Fruit fly (Drosophila melanogaster): ENCODE results near the gene Ror.

The Ror gene

dm6 chr2L:10251592-10251991 is at the start of gene Ror:
TSS of gene Ror (plus strand) at chr2L:10251843.
- no peak for TF ChIP-seq CTCF (optimal IDR thresholded peaks at IDR 0.05)
- TF ChIP-seq CG8478 (optimal IDR thresholded peaks at IDR 0.05) = no peak

DNA sequence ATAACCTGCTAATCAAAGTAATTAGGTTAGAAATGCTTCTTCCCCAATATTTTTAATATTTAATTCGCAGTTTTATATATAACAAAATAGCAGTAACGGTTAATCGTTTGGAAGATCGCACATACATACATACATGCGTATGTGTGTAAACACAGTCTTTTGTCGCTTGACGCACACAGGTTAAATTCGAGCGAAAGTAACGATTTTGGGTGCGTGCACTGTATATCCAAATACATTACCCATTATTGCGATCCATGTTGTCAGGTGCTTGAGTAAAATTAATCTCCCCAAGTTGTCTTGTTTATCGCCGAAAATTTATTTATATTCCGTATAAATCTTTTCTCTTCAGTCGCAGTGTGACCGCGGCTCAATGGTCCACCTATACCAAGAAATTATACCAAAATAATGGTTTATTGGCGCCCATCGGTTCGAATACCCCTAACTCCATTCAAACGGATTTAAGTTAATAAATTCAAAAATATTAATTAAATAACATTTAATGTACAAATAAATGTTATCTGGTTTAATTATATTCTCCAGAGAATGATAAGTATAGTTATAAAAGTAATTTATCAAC is 47.6 kb upstream of the Ror start, which contains the start of gene CG34159:
CG34159 (minus strand) TSS at position 385 of the 577 bp plus-strand sequence.
- TF ChIP-seq CG8478 (optimal IDR thresholded peaks at IDR 0.05) (no peak), CTCF (optimal IDR thresholded peaks at IDR 0.05) (no peak)

DNA sequence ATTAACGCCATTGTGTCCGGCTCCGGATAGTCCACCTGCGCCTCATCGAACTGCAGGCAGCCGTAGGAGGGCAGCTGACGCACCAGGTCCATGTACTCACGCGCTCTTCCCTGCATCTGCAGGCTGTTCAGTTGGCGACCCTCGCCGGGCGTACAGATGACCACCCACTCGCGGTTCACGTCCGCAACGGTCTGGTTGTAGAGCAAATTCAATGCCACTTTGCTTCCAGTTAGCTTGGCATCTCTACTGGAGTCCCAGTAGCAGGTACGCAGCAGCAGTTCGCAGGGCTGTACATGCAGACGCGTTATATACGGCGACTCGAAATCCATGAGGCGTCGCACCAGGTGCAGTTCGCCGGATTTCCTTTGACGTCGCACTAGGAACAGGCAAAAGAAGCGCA is 45.7 kb upstream of the Ror start:
- TF ChIP-seq CG8478 (optimal IDR thresholded peaks at IDR 0.05) (no peak), CTCF (optimal IDR thresholded peaks at IDR 0.05) (no peak)

DNA sequence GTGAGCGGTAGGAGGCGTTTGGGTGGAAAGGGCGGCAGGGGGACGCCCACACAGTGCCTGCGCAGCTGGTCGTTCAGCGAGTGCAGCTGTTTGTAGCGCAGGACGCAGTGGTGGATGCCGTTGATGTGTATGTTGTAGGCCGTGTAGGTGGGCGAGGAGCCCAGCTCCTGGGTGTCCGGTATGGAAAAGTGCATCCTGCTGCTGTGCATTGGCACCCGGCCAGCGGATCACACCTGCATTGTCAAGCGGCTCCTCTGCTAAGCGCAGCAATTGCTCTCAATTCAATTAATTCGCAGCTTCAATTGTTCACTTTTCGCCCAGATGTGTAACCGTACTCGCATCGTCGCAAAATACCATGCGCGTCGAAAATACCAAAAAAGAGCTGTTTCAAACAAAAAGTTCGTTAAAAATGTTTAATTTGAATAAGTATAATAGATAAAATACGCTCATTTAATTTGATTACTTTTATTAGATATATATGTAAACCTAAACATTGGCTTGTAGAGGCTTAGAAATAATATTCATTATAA is 44.9 kb upstream of the Ror start, which contains the start of gene Snx17:
Snx17 (minus strand) TSS at position 329 of the 530 bp plus-strand sequence.
- TF ChIP-seq CG8478 (optimal IDR thresholded peaks at IDR 0.05) = no peak
- no peak for TF ChIP-seq CTCF (optimal IDR thresholded peaks at IDR 0.05)

dm6 chr2L:10208799-10209794 is 42.5 kb upstream of the Ror start, which contains the start of gene CG5731:
TSS of gene CG5731 (minus strand) at chr2L:10209744.
- TF ChIP-seq CTCF (optimal IDR thresholded peaks at IDR 0.05) (no peak), CG8478 (optimal IDR thresholded peaks at IDR 0.05) (no peak)

dm6 chr2L:10210631-10211557 is 40.7 kb upstream of the Ror start, which contains the start of the genes CG5727 and ath:
TSS of gene CG5727 (minus strand) at chr2L:10210681.
TSS of gene ath (plus strand) at chr2L:10211143.
- no peak for TF ChIP-seq CG8478 (optimal IDR thresholded peaks at IDR 0.05)
- TF ChIP-seq CTCF (optimal IDR thresholded peaks at IDR 0.05) = no peak

- TF ChIP-seq CTCF (optimal IDR thresholded peaks at IDR 0.05) (no peak), CG8478 (optimal IDR thresholded peaks at IDR 0.05) (no peak)
Measured at dm6 chr2L:10220010-10220409, 31.6 kb upstream of the Ror start.

dm6 chr2L:10220501-10221386 is 30.9 kb upstream of the Ror start, which contains the start of the genes Npc1a and Prosalpha6:
TSS of gene Npc1a (minus strand) at chr2L:10221216.
TSS of gene Prosalpha6 (plus strand) at chr2L:10221351.
- no peak for TF ChIP-seq CTCF (optimal IDR thresholded peaks at IDR 0.05)
- TF ChIP-seq CG8478 (optimal IDR thresholded peaks at IDR 0.05) = no peak

DNA sequence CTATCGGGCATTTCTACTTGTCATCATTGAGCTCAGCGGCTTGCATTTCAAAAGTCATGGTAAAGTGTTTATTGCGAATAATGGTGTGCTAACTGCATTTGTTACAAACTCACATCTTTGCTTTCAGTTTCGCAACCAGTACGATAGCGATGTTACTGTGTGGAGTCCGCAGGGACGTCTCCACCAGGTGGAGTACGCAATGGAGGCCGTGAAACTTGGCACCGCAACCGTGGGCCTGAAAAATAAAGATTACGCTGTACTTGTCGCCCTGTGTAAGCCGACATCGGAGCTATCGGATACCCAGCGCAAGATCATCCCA is 30.3 kb upstream of the Ror start:
- TF ChIP-seq CTCF (optimal IDR thresholded peaks at IDR 0.05) (no peak), CG8478 (optimal IDR thresholded peaks at IDR 0.05) (no peak)

DNA sequence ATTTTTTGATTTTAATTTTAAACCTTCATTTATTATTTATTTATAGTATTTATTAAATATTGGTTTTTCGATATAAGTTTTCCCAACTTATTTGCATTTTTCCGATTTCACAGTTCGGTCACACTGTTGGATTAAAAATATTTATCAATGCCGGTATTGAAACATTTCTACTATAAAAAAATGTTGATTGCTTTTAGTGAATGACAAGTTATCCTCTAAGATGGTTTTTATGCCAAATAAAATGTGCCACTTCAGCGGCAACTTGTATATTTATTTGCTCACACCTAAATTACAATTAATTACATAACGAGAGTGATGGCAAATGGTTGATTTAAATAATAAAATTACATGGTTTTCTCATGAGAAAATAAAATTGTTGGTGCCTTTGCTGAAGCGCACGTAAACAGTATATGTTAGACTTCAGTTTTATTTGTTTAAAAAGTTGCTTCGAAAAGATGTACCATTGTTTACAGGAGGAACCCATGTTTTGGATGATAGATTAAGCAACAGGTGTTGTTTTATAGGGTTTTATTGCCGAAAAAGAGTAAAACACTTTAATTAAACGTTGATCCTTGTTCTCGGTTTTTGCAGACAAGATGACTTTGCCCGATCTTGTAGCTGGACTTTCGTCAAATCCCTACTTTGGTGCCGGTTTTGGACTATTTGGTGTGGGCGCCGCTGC is 29.0 kb upstream of the Ror start, which contains the start of gene Bcs1:
Bcs1 (plus strand) TSS at position 108 of the 682 bp plus-strand sequence.
- TF ChIP-seq CTCF (optimal IDR thresholded peaks at IDR 0.05) (no peak), CG8478 (optimal IDR thresholded peaks at IDR 0.05) (no peak)

DNA sequence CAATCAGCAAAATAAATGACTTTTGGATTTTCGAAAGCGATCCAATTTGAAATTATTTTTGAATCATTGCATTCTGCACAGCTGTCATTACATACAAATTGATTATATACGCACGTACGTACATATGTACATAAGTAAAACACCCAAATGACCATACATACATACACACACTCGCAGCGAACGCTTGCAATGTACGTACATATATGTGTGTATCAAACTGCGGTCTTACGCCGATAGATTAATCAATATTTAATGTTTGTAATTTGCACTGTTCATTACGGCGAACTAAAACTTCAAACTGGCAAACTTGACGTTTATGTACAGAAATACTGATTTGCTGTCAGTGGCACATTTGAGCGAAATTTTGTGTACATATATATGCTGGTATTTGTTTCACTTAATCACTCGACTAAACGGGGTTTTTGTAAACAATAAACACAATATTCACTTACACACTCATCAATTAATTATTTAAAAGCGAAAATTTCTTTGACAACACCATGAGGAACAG is 25.4 kb upstream of the Ror start:
- no peak for TF ChIP-seq CG8478 (optimal IDR thresholded peaks at IDR 0.05)
- no peak for TF ChIP-seq CTCF (optimal IDR thresholded peaks at IDR 0.05)

DNA sequence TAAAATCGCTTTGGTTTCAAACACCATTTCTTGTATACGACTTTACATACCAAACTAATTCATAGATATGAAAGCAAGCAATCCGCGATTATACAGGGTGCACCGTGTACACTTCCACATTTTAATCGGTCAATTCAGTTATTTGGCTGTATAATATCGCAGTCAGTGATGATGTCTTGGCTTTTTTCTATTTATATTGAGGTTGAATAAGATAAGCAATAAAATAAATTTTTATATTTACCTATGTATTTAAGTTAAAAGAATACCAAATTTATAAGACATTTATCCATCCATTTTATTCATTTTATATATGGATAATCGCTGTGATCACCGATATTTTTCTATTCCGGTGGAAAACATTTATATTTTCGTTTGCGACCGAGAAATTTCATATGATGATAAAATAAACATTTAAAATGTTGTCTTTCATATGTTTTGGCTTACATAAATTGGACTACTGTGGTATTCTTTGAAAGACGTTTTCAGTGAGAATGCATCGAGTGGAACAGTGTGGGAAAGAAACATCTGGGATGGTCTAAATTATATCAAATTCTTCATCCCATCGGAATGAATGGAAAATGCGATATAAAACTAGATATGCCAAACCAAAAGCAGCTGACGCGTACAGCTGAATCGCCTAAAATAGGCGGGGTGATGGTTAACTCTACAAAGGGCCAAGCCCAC is 24.8 kb upstream of the Ror start, which contains the start of gene CG5708:
CG5708 (minus strand) TSS at position 85 of the 684 bp plus-strand sequence.
- TF ChIP-seq CTCF (optimal IDR thresholded peaks at IDR 0.05) = no peak

Measured in S2 (cell line).